Fruit fly (Drosophila melanogaster): Measurements from ENCODE around the gene CG32085.
A peak's percentile ranks its signal among the peaks of the same experiment; 100 is the strongest.

The CG32085 gene

DNA sequence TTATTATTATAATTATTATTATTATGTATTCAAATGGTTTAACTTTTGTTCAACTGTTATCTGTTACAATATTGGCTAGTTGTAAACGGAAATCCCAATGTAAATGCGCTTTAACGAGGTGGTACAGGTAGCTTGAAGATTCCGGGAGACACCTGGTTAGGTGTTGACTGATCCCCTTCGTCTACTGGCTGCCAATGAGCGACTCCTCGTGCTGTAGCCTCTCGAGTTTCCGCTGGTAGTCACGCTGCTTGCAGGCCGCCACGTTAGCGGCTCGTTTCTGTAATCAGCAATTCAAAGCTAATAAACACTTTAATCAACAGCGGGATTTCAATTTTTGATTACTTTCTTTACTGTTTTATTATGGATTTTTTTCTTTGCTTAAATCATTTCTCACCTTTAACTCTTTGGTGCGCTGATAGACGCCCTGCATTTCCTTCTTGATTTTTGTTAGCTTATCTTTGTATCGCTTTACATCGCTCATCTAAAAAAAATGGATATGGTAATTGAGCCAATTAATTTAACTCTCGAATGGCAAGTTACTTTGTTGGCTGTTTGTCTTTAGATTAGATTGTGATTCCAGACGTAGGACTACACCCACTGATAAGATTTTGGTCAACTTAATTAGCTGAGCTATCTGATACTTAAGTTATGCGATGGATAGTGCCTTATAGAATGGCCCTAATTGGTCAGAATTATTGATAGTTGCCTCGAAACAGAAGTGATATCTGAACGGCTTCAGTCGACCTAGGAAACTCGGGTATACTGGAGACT is 9.9 kb upstream of the CG32085 start:
- TF ChIP-seq CG6808 (GFP tag; optimal IDR thresholded peaks at IDR 0.05) (no peak), CG3919 (GFP tag; optimal IDR thresholded peaks at IDR 0.05) (no peak), Ets21C (GFP tag; optimal IDR thresholded peaks at IDR 0.05) (no peak), Ets96B (tag; optimal IDR thresholded peaks at IDR 0.05) (no peak), Sox14 (GFP tag; optimal IDR thresholded peaks at IDR 0.05) (no peak), fd85E (GFP tag; optimal IDR thresholded peaks at IDR 0.05) (no peak), fkh (GFP tag; optimal IDR thresholded peaks at IDR 0.05) (peak; percentile 22)

DNA sequence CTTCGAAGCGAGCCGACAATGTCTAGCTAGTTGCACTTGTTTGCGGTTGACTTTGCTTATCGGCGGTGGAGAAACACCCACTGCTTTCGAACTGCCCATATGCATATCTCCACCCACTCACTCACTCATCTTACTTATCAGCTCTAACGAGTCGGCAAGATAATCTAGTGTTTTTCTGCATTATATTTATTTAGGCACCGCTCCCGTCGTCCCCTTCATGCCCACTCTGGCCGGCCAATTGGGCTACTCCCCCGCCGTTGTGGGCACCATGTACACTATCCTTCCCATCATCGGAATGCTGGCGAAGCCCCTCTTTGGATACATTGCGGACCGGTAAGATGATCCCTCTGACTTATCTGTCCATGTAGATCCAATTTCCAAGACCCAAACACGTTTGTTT is 5.7 kb upstream of the CG32085 start:
- TF ChIP-seq CG3032 (tag; optimal IDR thresholded peaks at IDR 0.05), result no peak
- TF ChIP-seq CG15336 (GFP tag; IDR thresholded peaks at IDR 0.05), result no peak
- TF ChIP-seq CG6163 (GFP tag; IDR thresholded peaks at IDR 0.05), result no peak
- TF ChIP-seq lz (GFP tag; optimal IDR thresholded peaks at IDR 0.05), result no peak
- TF ChIP-seq CG16779 (tag; optimal IDR thresholded peaks at IDR 0.05), result no peak
- TF ChIP-seq Blimp-1 (GFP tag; optimal IDR thresholded peaks at IDR 0.05), result no peak
- no peak for TF ChIP-seq CG6792 (GFP tag; optimal IDR thresholded peaks at IDR 0.05)
- peak; percentile 80 for TF ChIP-seq fkh (GFP tag; optimal IDR thresholded peaks at IDR 0.05)

DNA sequence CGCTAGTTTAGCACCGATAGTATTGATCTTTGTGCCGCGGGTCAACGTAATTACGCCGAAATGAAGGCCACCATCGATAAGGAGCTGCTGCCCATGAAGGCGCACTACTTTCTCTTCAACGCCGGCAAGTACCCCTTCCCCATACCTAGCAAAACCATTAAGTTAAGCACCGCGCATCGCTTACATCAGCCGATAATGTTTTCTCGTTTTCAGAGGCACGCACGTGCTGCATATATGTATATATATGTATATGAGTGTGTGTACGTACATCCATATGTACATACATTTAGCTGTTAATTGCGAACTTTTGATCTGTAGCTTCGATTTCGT is 4.3 kb upstream of the CG32085 start:
- peak; percentile 22 for TF ChIP-seq vri (GFP tag; optimal IDR thresholded peaks at IDR 0.05)
- TF ChIP-seq Gug (GFP tag; IDR thresholded peaks at IDR 0.05), result no peak

DNA sequence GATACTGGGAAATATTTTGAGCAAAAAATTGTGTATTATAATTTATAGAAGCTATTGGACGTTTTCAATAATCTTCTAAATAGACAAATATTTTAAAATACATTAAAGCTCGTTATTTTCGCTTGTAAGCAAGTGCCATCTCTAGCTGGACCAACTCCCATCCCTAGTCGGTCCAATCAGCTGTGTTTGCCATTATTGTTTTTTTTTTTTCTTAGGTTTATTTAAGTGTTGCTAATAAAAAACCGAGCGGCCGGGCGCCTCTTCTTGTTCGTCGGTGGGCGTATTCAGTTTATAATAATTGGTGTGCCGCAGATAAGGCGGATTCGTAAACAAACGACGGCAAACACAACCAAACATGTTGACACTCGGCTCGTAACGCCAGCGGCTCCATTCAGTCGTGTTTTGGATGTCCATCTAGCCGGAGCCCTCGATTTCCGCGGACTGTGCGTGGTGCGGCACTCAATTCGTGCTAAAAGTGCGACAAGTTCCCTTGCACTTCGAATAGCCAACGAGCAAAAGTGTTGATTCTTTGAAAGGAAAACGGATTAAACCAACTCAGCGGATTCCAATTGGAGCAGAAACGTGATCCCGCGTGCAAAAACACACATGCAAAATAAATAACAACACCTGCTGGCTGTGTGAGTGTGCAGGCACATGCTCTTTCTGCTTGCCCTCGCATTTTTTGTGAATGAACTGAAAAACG is 3.8 kb upstream of the CG32085 start, which contains the start of gene Sugb:
Sugb (plus strand) TSS at position 162 of the 703 bp plus-strand sequence.
- peak; percentile 33 for TF ChIP-seq Ets96B (tag; optimal IDR thresholded peaks at IDR 0.05)
- peak; percentile 70 for TF ChIP-seq Met (GFP tag; optimal IDR thresholded peaks at IDR 0.05)
- peak; percentile 7 for TF ChIP-seq fd59A (GFP tag; optimal IDR thresholded peaks at IDR 0.05)
- TF ChIP-seq CG8319 (GFP tag; optimal IDR thresholded peaks at IDR 0.05), result no peak
- peak; percentile 63; the same call in 1 of the 2 replicates for TF ChIP-seq CG15336 (GFP tag; IDR thresholded peaks at IDR 0.05)
- peak; percentile 57 for TF ChIP-seq CG3032 (tag; optimal IDR thresholded peaks at IDR 0.05)
- TF ChIP-seq acj6 (GFP tag; optimal IDR thresholded peaks at IDR 0.05), result peak; percentile 68
- TF ChIP-seq CG11902 (GFP tag; optimal IDR thresholded peaks at IDR 0.05), result peak; percentile 3
- no peak for TF ChIP-seq CG11294 (GFP tag; IDR thresholded peaks at IDR 0.05)
- TF ChIP-seq CG1621 (tag; optimal IDR thresholded peaks at IDR 0.05), result peak; percentile 53
- TF ChIP-seq fkh (GFP tag; optimal IDR thresholded peaks at IDR 0.05), result peak; percentile 96
- TF ChIP-seq ss (GFP tag; optimal IDR thresholded peaks at IDR 0.05), result peak; percentile 20 to 56
- peak; percentile 74 for TF ChIP-seq Sox14 (GFP tag; optimal IDR thresholded peaks at IDR 0.05)
- TF ChIP-seq Hr4 (GFP tag; optimal IDR thresholded peaks at IDR 0.05), result peak; percentile 80
- TF ChIP-seq Eip93F (GFP tag; optimal IDR thresholded peaks at IDR 0.05), result peak; percentile 24
- TF ChIP-seq net (GFP tag; optimal IDR thresholded peaks at IDR 0.05), result peak; percentile 68
- peak; percentile 70; the same call in 2 of the 3 replicates for TF ChIP-seq CG8119 (GFP tag; IDR thresholded peaks at IDR 0.05)
- TF ChIP-seq Eip78C (GFP tag), result peak; percentile 90
- no peak for TF ChIP-seq CG10669 (GFP tag; optimal IDR thresholded peaks at IDR 0.05)
- no peak; the same call in 1 of the 3 replicates for TF ChIP-seq eg (GFP tag; IDR thresholded peaks at IDR 0.05)
- peak; percentile 43 for TF ChIP-seq Ets21C (GFP tag; optimal IDR thresholded peaks at IDR 0.05)
- TF ChIP-seq Blimp-1 (GFP tag; optimal IDR thresholded peaks at IDR 0.05), result no peak
- no peak for TF ChIP-seq CG7368 (GFP tag; optimal IDR thresholded peaks at IDR 0.05)
- TF ChIP-seq fd85E (GFP tag; optimal IDR thresholded peaks at IDR 0.05), result no peak
- TF ChIP-seq achi (GFP tag; optimal IDR thresholded peaks at IDR 0.05), result peak; percentile 76
- TF ChIP-seq CG11762 (GFP tag; optimal IDR thresholded peaks at IDR 0.05; ENCODE audit: insufficient read depth), result no peak
- no peak for TF ChIP-seq Smox (GFP tag; optimal IDR thresholded peaks at IDR 0.05)
- peak; percentile 82 for TF ChIP-seq CG6163 (GFP tag; IDR thresholded peaks at IDR 0.05)
- no peak for TF ChIP-seq CG6854 (GFP tag; optimal IDR thresholded peaks at IDR 0.05)
- TF ChIP-seq CG9139 (GFP tag; optimal IDR thresholded peaks at IDR 0.05), result peak; percentile 12
- TF ChIP-seq salr (GFP tag; optimal IDR thresholded peaks at IDR 0.05), result peak in 1 of 2 experiments; percentile 59
- peak; percentile 57 for TF ChIP-seq CG10631 (GFP tag; optimal IDR thresholded peaks at IDR 0.05)
- TF ChIP-seq CG8632 (GFP tag; optimal IDR thresholded peaks at IDR 0.05), result peak; percentile 53
- TF ChIP-seq esn (GFP tag; optimal IDR thresholded peaks at IDR 0.05), result peak; percentile 84
- no peak for TF ChIP-seq CG34406 (GFP tag; optimal IDR thresholded peaks at IDR 0.05)
- TF ChIP-seq CG6808 (GFP tag; optimal IDR thresholded peaks at IDR 0.05), result peak; percentile 66

Measured in whole organism, prepupa.